Worm (Caenorhabditis elegans) whole organism, L4/young adult: Measurements from ENCODE around the gene klo-2.
A peak's percentile ranks its signal among the peaks of the same experiment; 100 is the strongest.

Experiments
- W03F9.2 ChIP-seq: fragments of 150-350 bp; optimal IDR thresholded peaks from 2 replicates; lab custom pipeline; 2014; ENCODE audit warnings: missing biosample characterization, missing genetic modification characterization
- dao-5 ChIP-seq: sonication (generic microtip); optimal IDR thresholded peaks from 2 replicates; lab custom pipeline; 2016; ENCODE audit warnings: missing genotype, missing genetic modification characterization, moderate library complexity, missing compliant biosample characterization
- him-1 ChIP-seq: sonication (generic microtip); optimal IDR thresholded peaks from 2 replicates; lab custom pipeline; 2016; ENCODE audit warnings: missing genotype, missing genetic modification reagents, missing genetic modification characterization, missing compliant biosample characterization

DNA sequence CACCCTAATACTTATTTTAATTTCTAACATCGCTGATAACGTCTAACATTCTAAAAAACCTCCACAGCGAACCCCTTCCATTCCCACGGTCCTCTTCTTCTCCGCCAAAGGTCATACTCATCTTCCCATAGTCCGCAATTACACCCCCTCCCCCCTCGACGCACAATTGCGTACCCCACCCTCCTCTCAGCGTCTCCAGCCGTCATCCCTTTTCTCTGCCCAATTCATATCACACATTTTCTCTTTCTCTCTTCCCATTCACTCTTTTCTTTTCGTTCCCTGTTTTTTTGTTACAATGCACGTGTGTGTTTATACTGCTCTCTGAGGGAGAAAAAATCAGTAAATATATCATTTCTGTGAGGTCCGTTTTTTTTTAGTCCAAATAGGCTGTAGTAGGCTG is 25.8 kb downstream of the klo-2 start:
- TF ChIP-seq him-1 (tag; lab: Kevin White, UChicago) = no peak
- peak; percentile 35 for TF ChIP-seq W03F9.2 (tag; lab: Kevin White, UChicago)
- TF ChIP-seq dao-5 (tag; lab: Kevin White, UChicago) = no peak
